Fruit fly (Drosophila melanogaster): Measurements from ENCODE around the gene CG9399.

CG9399 gene

dm6 chr3R:9532437-9533180 is 41.4 kb downstream of the CG9399 start, which contains the start of gene by:
Gene by, minus strand, starts transcription at chr3R:9533011.
- TF ChIP-seq Dll (optimal IDR thresholded peaks at IDR 0.05) (peak; percentile 73), psq (optimal IDR thresholded peaks at IDR 0.05) (no peak)

- TF ChIP-seq EcR (GFP tag; optimal IDR thresholded peaks at IDR 0.05) (no peak), usp (GFP tag; optimal IDR thresholded peaks at IDR 0.05) (no peak), CG8478 (optimal IDR thresholded peaks at IDR 0.05) (no peak), Dll (optimal IDR thresholded peaks at IDR 0.05) (no peak), pan (optimal IDR thresholded peaks at IDR 0.05) (no peak), psq (optimal IDR thresholded peaks at IDR 0.05) (no peak)
These were observed 44.1 kb downstream of the CG9399 start for dm6 chr3R:9529913-9530312.

- TF ChIP-seq usp (GFP tag; optimal IDR thresholded peaks at IDR 0.05) (no peak), CG8478 (optimal IDR thresholded peaks at IDR 0.05) (no peak), EcR (GFP tag; optimal IDR thresholded peaks at IDR 0.05) (no peak), pan (optimal IDR thresholded peaks at IDR 0.05) (no peak), Dll (optimal IDR thresholded peaks at IDR 0.05) (no peak), psq (optimal IDR thresholded peaks at IDR 0.05) (no peak)
These were observed 44.6 kb downstream of the CG9399 start for dm6 chr3R:9529387-9529897.

- TF ChIP-seq EcR (GFP tag; optimal IDR thresholded peaks at IDR 0.05) (no peak), Dll (optimal IDR thresholded peaks at IDR 0.05) (no peak), pan (optimal IDR thresholded peaks at IDR 0.05) (no peak), psq (optimal IDR thresholded peaks at IDR 0.05) (no peak), usp (GFP tag; optimal IDR thresholded peaks at IDR 0.05) (no peak), CG8478 (optimal IDR thresholded peaks at IDR 0.05) (no peak)
These were observed 45.8 kb downstream of the CG9399 start for dm6 chr3R:9527907-9528842.
